Worm (Caenorhabditis elegans) whole organism, early embryonic: ENCODE measurements around the gene nhr-18.

Experiments used
- B0310.2 ChIP-seq: sonication (generic microtip); optimal IDR thresholded peaks from 2 replicates; lab custom pipeline; 2016; ENCODE audit warnings: mild to moderate bottlenecking, missing genetic modification characterization, missing compliant biosample characterization
- F13C5.2 ChIP-seq: sonication (generic microtip); optimal IDR thresholded peaks from 2 replicates; lab custom pipeline; 2017; ENCODE audit warnings: mild to moderate bottlenecking, missing genetic modification characterization, inconsistent platforms, missing compliant biosample characterization
- aly-1 ChIP-seq: sonication (generic microtip); optimal IDR thresholded peaks from 2 replicates; lab custom pipeline; 2016; ENCODE audit warnings: missing genetic modification characterization, missing compliant biosample characterization
- ama-1 ChIP-seq: fragments of 150-350 bp; optimal IDR thresholded peaks from 2 replicates; lab custom pipeline; 2014
- ceh-36 ChIP-seq: sonication (generic microtip); optimal IDR thresholded peaks from 2 replicates; lab custom pipeline; 2016; ENCODE audit warnings: missing genetic modification characterization, inconsistent platforms, missing compliant biosample characterization
- flt-1 ChIP-seq: fragments of 200-800 bp; sonication (Bioruptor generic); IDR thresholded peaks from 2 replicates; pipeline ENCODE4 v1.3.6; 2022; ENCODE audit warnings: missing genetic modification characterization, missing compliant biosample characterization
- hmbx-1 ChIP-seq: sonication (generic microtip); optimal IDR thresholded peaks from 2 replicates; lab custom pipeline; 2016; ENCODE audit warnings: mild to moderate bottlenecking, missing genetic modification characterization, missing compliant biosample characterization
- hmg-4 ChIP-seq: fragments of 200-800 bp; sonication (Bioruptor generic); optimal IDR thresholded peaks from 2 replicates; lab custom pipeline; 2018; ENCODE audit warnings: mild to moderate bottlenecking, missing genetic modification characterization, missing compliant biosample characterization
- hnd-1 ChIP-seq: sonication (generic microtip); optimal IDR thresholded peaks from 2 replicates; lab custom pipeline; 2016; ENCODE audit warnings: missing genetic modification characterization, missing compliant biosample characterization
- pes-1 ChIP-seq: fragments of 200-800 bp; sonication (Bioruptor generic); IDR thresholded peaks from 2 replicates; pipeline ENCODE4 v1.3.6; 2022; ENCODE audit warnings: missing genetic modification reagents, missing genetic modification characterization, missing compliant biosample characterization
- scrt-1 ChIP-seq: fragments of 200-800 bp; sonication (Bioruptor generic); IDR thresholded peaks from 2 replicates; pipeline ENCODE4 v1.3.6; 2022; ENCODE audit warnings: missing genetic modification characterization, missing compliant biosample characterization
- tbx-37 ChIP-seq: fragments of 200-800 bp; sonication (Bioruptor generic); conservative IDR thresholded peaks from 2 replicates; pipeline ENCODE4 v1.3.6; 2022; ENCODE audit warnings: missing genetic modification reagents, missing genetic modification characterization, missing compliant biosample characterization
- tra-4 ChIP-seq: sonication (generic microtip); optimal IDR thresholded peaks from 2 replicates; lab custom pipeline; 2017; ENCODE audit warnings: missing genetic modification characterization, missing compliant biosample characterization

- TF ChIP-seq ama-1 (no peak), ceh-36 (tag; lab: Kevin White, UChicago) (no peak), scrt-1 (GFP tag; lab: Robert Waterston, UW) (no peak), tra-4 (tag; lab: Kevin White, UChicago) (no peak), F13C5.2 (tag; lab: Kevin White, UChicago) (no peak), flt-1 (GFP tag; lab: Robert Waterston, UW) (no peak), hnd-1 (tag; lab: Kevin White, UChicago) (no peak), tbx-37 (GFP tag; lab: Robert Waterston, UW) (no peak), aly-1 (tag; lab: Kevin White, UChicago) (no peak), hmg-4 (GFP tag; lab: Kevin White, UChicago) (no peak), pes-1 (no peak), B0310.2 (tag; lab: Kevin White, UChicago) (no peak), hmbx-1 (tag; lab: Kevin White, UChicago) (no peak)
Measured at ce11 chrV:2254553-2255124, 27.6 kb downstream of the nhr-18 start, which contains the start of gene str-253.
